Fruit fly (Drosophila melanogaster) whole organism, embryonic: ENCODE data around the gene Cby.

Experiments
- Bgb ChIP-seq: fragments of 200-800 bp; sonication (Bioruptor generic); IDR thresholded peaks from 2 replicates; pipeline ENCODE4 v1.3.6; 2022; ENCODE audit warnings: missing biosample characterization, missing genetic modification characterization; ENCODE audit not compliant: partially characterized antibody
- CG11093 ChIP-seq: fragments of 200-800 bp; sonication (Bioruptor generic); IDR thresholded peaks from 3 replicates; pipeline ENCODE4 v1.3.6; 2022; ENCODE audit warnings: missing biosample characterization, missing genetic modification characterization
- CG1233 ChIP-seq: fragments of 200-800 bp; sonication (Bioruptor generic); optimal IDR thresholded peaks from 4 replicates; lab custom pipeline; 2018; ENCODE audit warnings: missing biosample characterization, mild to moderate bottlenecking, missing genetic modification characterization
- CG13624 ChIP-seq: fragments of 200-800 bp; sonication (Bioruptor generic); optimal IDR thresholded peaks from 2 replicates; lab custom pipeline; 2016; ENCODE audit warnings: missing biosample characterization, missing genetic modification characterization
- CG13894 ChIP-seq: fragments of 200-800 bp; sonication (Bioruptor generic); optimal IDR thresholded peaks from 3 replicates; lab custom pipeline; 2018; ENCODE audit warnings: missing biosample characterization, mild to moderate bottlenecking, missing genetic modification characterization, moderate library complexity
- CG14667 ChIP-seq: fragments of 200-800 bp; sonication (Bioruptor generic); IDR thresholded peaks from 2 replicates; pipeline ENCODE4 v1.3.6; 2022; ENCODE audit warnings: missing biosample characterization, missing genetic modification characterization
- CG17829 ChIP-seq: fragments of 200-800 bp; optimal IDR thresholded peaks from 2 replicates; lab custom pipeline; 2019; ENCODE audit warnings: missing biosample characterization, mild to moderate bottlenecking, missing genetic modification characterization, moderate library complexity
- CG1792 ChIP-seq: fragments of 200-800 bp; sonication (Bioruptor generic); optimal IDR thresholded peaks from 2 replicates; lab custom pipeline; 2016; ENCODE audit warnings: missing biosample characterization, missing genetic modification characterization
- CG2712 ChIP-seq: fragments of 200-800 bp; optimal IDR thresholded peaks from 3 replicates; lab custom pipeline; 2019; ENCODE audit warnings: missing biosample characterization, mild to moderate bottlenecking, missing genetic modification characterization, moderate library complexity
- CG30403 ChIP-seq: fragments of 200-800 bp; sonication (Bioruptor generic); optimal IDR thresholded peaks from 3 replicates; lab custom pipeline; 2016; ENCODE audit warnings: missing biosample characterization, missing genetic modification characterization
- CG3726 ChIP-seq: fragments of 200-800 bp; sonication (Bioruptor generic); IDR thresholded peaks from 3 replicates; pipeline ENCODE4, ENCODE4 v1.3.6; 2022; ENCODE audit warnings: missing biosample characterization, missing genetic modification characterization
- CG43689 ChIP-seq: fragments of 200-800 bp; sonication (Bioruptor generic); IDR thresholded peaks from 2 replicates; pipeline ENCODE4 v1.3.6; 2022; ENCODE audit warnings: missing biosample characterization, missing genetic modification characterization
- CG6854 ChIP-seq: fragments of 200-800 bp; sonication (Bioruptor generic); optimal IDR thresholded peaks from 3 replicates; lab custom pipeline; 2017; ENCODE audit warnings: missing biosample characterization, mild to moderate bottlenecking, missing genetic modification characterization
- CG7928 ChIP-seq: fragments of 200-800 bp; sonication (Bioruptor generic); optimal IDR thresholded peaks from 2 replicates; lab custom pipeline; 2017; ENCODE audit warnings: missing biosample characterization, mild to moderate bottlenecking, missing genetic modification characterization
- CG8765 ChIP-seq: fragments of 200-800 bp; sonication (Bioruptor generic); IDR thresholded peaks from 2 replicates; pipeline ENCODE4 v1.3.6; 2022; ENCODE audit warnings: missing biosample characterization, missing genetic modification characterization
- ERR ChIP-seq: fragments of 200-800 bp; sonication (Bioruptor generic); optimal IDR thresholded peaks from 2 replicates; lab custom pipeline; 2016; ENCODE audit warnings: missing biosample characterization, missing genetic modification characterization
- Fer3 ChIP-seq: fragments of 200-800 bp; sonication (Bioruptor generic); optimal IDR thresholded peaks from 2 replicates; lab custom pipeline; 2018; ENCODE audit warnings: missing biosample characterization, mild to moderate bottlenecking, missing genetic modification characterization, moderate library complexity
- Hey ChIP-seq: fragments of 200-800 bp; sonication (Bioruptor generic); optimal IDR thresholded peaks from 3 replicates; lab custom pipeline; 2018; ENCODE audit warnings: missing biosample characterization, mild to moderate bottlenecking, missing genetic modification characterization
- Hr51 ChIP-seq, 2 experiments: fragments of 200-800 bp; sonication (Bioruptor generic); optimal IDR thresholded peaks; 2 replicates in 1 of 2; 3 replicates in 1 of 2; lab custom pipeline; 2016 to 2018; ENCODE audit warnings: missing biosample characterization in 2 of 2, missing genetic modification characterization in 2 of 2, mild to moderate bottlenecking in 1 of 2, moderate library complexity in 1 of 2
- NC2α ChIP-seq: fragments of 200-800 bp; sonication (Bioruptor generic); optimal IDR thresholded peaks from 2 replicates; lab custom pipeline; 2016; ENCODE audit warnings: missing biosample characterization, missing genetic modification characterization
- Opbp ChIP-seq: fragments of 200-800 bp; sonication (Bioruptor generic); IDR thresholded peaks from 3 replicates; pipeline ENCODE4 v1.3.6; 2022; ENCODE audit warnings: missing biosample characterization, missing genetic modification characterization; ENCODE audit not compliant: partially characterized antibody
- Sin3A ChIP-seq: fragments of >200 bp; optimal IDR thresholded peaks from 2 replicates; lab custom pipeline; 2018
- Vsx1 ChIP-seq: fragments of 200-800 bp; sonication (Bioruptor generic); optimal IDR thresholded peaks from 2 replicates; lab custom pipeline; 2017; ENCODE audit warnings: missing biosample characterization, mild to moderate bottlenecking, missing genetic modification characterization, missing genetic modification reagents
- Xbp1 ChIP-seq: fragments of 200-800 bp; sonication (Bioruptor generic); optimal IDR thresholded peaks from 3 replicates; lab custom pipeline; 2016; ENCODE audit warnings: missing biosample characterization, mild to moderate bottlenecking, missing genetic modification characterization
- aop ChIP-seq: fragments of 200-800 bp; sonication (Bioruptor generic); IDR thresholded peaks from 2 replicates; pipeline ENCODE4 v1.3.6; 2022; ENCODE audit warnings: missing biosample characterization, missing genetic modification characterization
- ap ChIP-seq: fragments of 200-800 bp; sonication (Bioruptor generic); IDR thresholded peaks from 2 replicates; pipeline ENCODE4 v1.3.6; 2022; ENCODE audit warnings: missing biosample characterization, missing genetic modification characterization
- ash1 ChIP-seq: fragments of 200-800 bp; sonication (Bioruptor generic); optimal IDR thresholded peaks from 2 replicates; lab custom pipeline; 2018; ENCODE audit warnings: missing biosample characterization, mild to moderate bottlenecking, missing genetic modification characterization
- az2 ChIP-seq: fragments of 200-800 bp; sonication (Bioruptor generic); optimal IDR thresholded peaks from 3 replicates; lab custom pipeline; 2016; ENCODE audit warnings: missing biosample characterization, missing genetic modification characterization
- bowl ChIP-seq: fragments of 200-800 bp; sonication (Bioruptor generic); IDR thresholded peaks from 2 replicates; pipeline ENCODE4 v1.3.6; 2022; ENCODE audit warnings: missing biosample characterization, missing genetic modification characterization
- bsh ChIP-seq, 2 experiments: fragments of 200-800 bp; sonication (Bioruptor generic); optimal IDR thresholded peaks; 2 replicates each; lab custom pipeline; 2017 to 2018; ENCODE audit warnings: mild to moderate bottlenecking in 2 of 2, missing biosample characterization in 2 of 2, missing genetic modification characterization in 2 of 2, moderate library complexity in 1 of 2
- ci ChIP-seq: fragments of 200-800 bp; sonication (Bioruptor generic); IDR thresholded peaks from 3 replicates; pipeline ENCODE4 v1.3.6; 2022; ENCODE audit warnings: missing biosample characterization, missing genetic modification characterization
- croc ChIP-seq: fragments of 200-800 bp; sonication (Bioruptor generic); conservative IDR thresholded peaks from 3 replicates; pipeline ENCODE4 v1.3.6; 2022; ENCODE audit warnings: missing biosample characterization, missing genetic modification characterization
- danr ChIP-seq: fragments of 200-800 bp; sonication (Bioruptor generic); IDR thresholded peaks from 2 replicates; pipeline ENCODE4 v1.3.6; 2022; ENCODE audit warnings: missing biosample characterization, missing genetic modification characterization
- fru ChIP-seq: fragments of >200 bp; optimal IDR thresholded peaks from 2 replicates; lab custom pipeline; 2017
- grau ChIP-seq: fragments of 200-800 bp; optimal IDR thresholded peaks from 3 replicates; lab custom pipeline; 2019; ENCODE audit warnings: missing biosample characterization, mild to moderate bottlenecking, missing genetic modification characterization, moderate library complexity
- gro ChIP-seq: fragments of 200-800 bp; sonication (Bioruptor generic); optimal IDR thresholded peaks from 2 replicates; lab custom pipeline; 2016; ENCODE audit warnings: missing biosample characterization, missing genetic modification characterization
- gsb-n ChIP-seq: fragments of 200-800 bp; sonication (Bioruptor generic); optimal IDR thresholded peaks from 3 replicates; lab custom pipeline; 2018; ENCODE audit warnings: missing biosample characterization, mild to moderate bottlenecking, missing genetic modification characterization
- hth ChIP-seq: fragments of >200 bp; optimal IDR thresholded peaks from 2 replicates; lab custom pipeline; 2017; ENCODE audit warnings: inconsistent platforms
- nau ChIP-seq: fragments of 200-800 bp; sonication (Bioruptor generic); optimal IDR thresholded peaks from 3 replicates; lab custom pipeline; 2017; ENCODE audit warnings: missing biosample characterization, mild to moderate bottlenecking, missing genetic modification characterization, missing genetic modification reagents
- onecut ChIP-seq: fragments of 200-800 bp; sonication (Bioruptor generic); IDR thresholded peaks from 2 replicates; pipeline ENCODE4 v1.3.6; 2022; ENCODE audit warnings: missing biosample characterization, missing genetic modification characterization
- org-1 ChIP-seq: fragments of 200-800 bp; sonication (Bioruptor generic); optimal IDR thresholded peaks from 2 replicates; lab custom pipeline; 2017; ENCODE audit warnings: missing biosample characterization, missing genetic modification characterization
- pita ChIP-seq: fragments of 200-800 bp; sonication (Bioruptor generic); optimal IDR thresholded peaks from 2 replicates; lab custom pipeline; 2017; ENCODE audit warnings: missing biosample characterization, mild to moderate bottlenecking, missing genetic modification characterization
- pnt ChIP-seq: fragments of 200-800 bp; sonication (Bioruptor generic); optimal IDR thresholded peaks from 3 replicates; lab custom pipeline; 2016; ENCODE audit warnings: missing biosample characterization, missing genetic modification characterization
- psq ChIP-seq: fragments of 200-800 bp; sonication (Bioruptor generic); optimal IDR thresholded peaks from 2 replicates; lab custom pipeline; 2017; ENCODE audit warnings: missing biosample characterization, missing genetic modification characterization
- pum ChIP-seq: fragments of 200-800 bp; sonication (Bioruptor generic); optimal IDR thresholded peaks from 2 replicates; lab custom pipeline; 2016; ENCODE audit warnings: missing biosample characterization, missing genetic modification characterization
- salm ChIP-seq: fragments of 200-800 bp; sonication (Bioruptor generic); optimal IDR thresholded peaks from 2 replicates; lab custom pipeline; 2018; ENCODE audit warnings: missing biosample characterization, mild to moderate bottlenecking, missing genetic modification characterization
- schlank ChIP-seq: fragments of 200-800 bp; sonication (Bioruptor generic); optimal IDR thresholded peaks from 2 replicates; lab custom pipeline; 2018; ENCODE audit warnings: missing biosample characterization, mild to moderate bottlenecking, missing genetic modification characterization
- shn ChIP-seq: fragments of 200-800 bp; sonication (Bioruptor generic); optimal IDR thresholded peaks from 3 replicates; lab custom pipeline; 2016; ENCODE audit warnings: missing biosample characterization, missing genetic modification characterization
- slbo ChIP-seq: fragments of 200-800 bp; sonication (Bioruptor generic); IDR thresholded peaks from 2 replicates; pipeline ENCODE4 v1.3.6; 2022; ENCODE audit warnings: missing biosample characterization, missing genetic modification characterization
- tio ChIP-seq: fragments of 200-800 bp; sonication (Bioruptor generic); optimal IDR thresholded peaks from 2 replicates; lab custom pipeline; 2017; ENCODE audit warnings: missing biosample characterization, missing genetic modification characterization, inconsistent platforms
- tna ChIP-seq: fragments of 200-800 bp; sonication (Bioruptor generic); IDR thresholded peaks from 2 replicates; pipeline ENCODE4 v1.3.6; 2022; ENCODE audit warnings: missing biosample characterization, missing genetic modification characterization; ENCODE audit not compliant: partially characterized antibody
- zf30C ChIP-seq: fragments of 200-800 bp; sonication (Bioruptor generic); optimal IDR thresholded peaks from 3 replicates; lab custom pipeline; 2018; ENCODE audit warnings: missing biosample characterization, mild to moderate bottlenecking, missing genetic modification characterization

Gene Cby

DNA sequence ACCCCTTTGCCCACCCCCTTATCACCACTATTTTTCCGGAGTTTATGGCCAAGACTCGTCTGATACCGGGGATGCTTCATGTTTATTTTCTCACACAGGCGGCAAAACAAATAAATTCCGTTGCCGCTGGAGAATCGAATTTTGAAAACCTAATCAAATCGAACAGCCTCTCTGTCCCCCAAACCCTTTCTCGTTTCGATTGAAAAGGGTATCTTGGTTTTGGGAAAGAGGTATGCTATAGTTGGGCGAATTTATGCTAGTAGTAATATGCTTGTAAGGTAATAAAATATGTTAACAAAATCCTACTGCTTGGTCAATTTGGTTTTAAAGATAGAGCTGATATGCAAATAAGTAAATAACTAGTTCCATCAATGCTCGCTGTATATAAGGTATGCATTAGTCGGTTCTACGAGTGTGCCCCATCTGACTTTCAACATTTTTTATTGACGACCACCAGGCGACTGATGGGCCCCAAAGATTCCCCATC, 39.7 kb upstream of the Cby start (continued):
- TF ChIP-seq onecut (peak; percentile 21), CG17829 (tag; lab: Kevin White, UChicago) (peak; percentile 90), NC2α (peak; percentile 77), Bgb (GFP tag; lab: Robert Waterston, UW) (no peak), pum (GFP tag; lab: Kevin White, UChicago) (peak; percentile 81), zf30C (GFP tag; lab: Kevin White, UChicago) (no peak), CG3726 (peak; percentile 65; the same call in 2 of the 3 replicates), org-1 (peak; percentile 21), Hr51 (GFP tag; optimal IDR thresholded peaks at IDR 0.05; lab: Kevin White, UChicago) (peak in 1 of 2 experiments; percentile 1), CG1233 (GFP tag; lab: Kevin White, UChicago) (peak; percentile 35), CG7928 (no peak), danr (peak; percentile 55; the same call in 1 of the 2 replicates), Hey (tag; lab: Kevin White, UChicago) (no peak), pita (GFP tag; lab: Kevin White, UChicago) (no peak), hth (lab: Kevin White, UChicago) (no peak), salm (tag; lab: Kevin White, UChicago) (peak; percentile 33), CG13894 (tag; lab: Kevin White, UChicago) (no peak), schlank (tag; lab: Kevin White, UChicago) (no peak), bsh (GFP tag; optimal IDR thresholded peaks at IDR 0.05; lab: Kevin White, UChicago) (peak in 1 of 2 experiments; percentile 95), croc (peak; percentile 92), pnt (GFP tag; lab: Kevin White, UChicago) (peak; percentile 85), aop (GFP tag; lab: Robert Waterston, UW) (peak; percentile 17; the same call in 1 of the 2 replicates), slbo (peak; percentile 32; the same call in 1 of the 2 replicates), ci (GFP tag; lab: Robert Waterston, UW) (peak; percentile 95), CG43689 (GFP tag; lab: Robert Waterston, UW) (no peak), Xbp1 (GFP tag; lab: Kevin White, UChicago) (peak; percentile 75), tna (no peak), CG11093 (GFP tag; lab: Robert Waterston, UW) (peak; percentile 71; the same call in 2 of the 3 replicates), Opbp (GFP tag; lab: Robert Waterston, UW) (no peak), CG30403 (GFP tag; lab: Kevin White, UChicago) (peak; percentile 64), CG6854 (no peak), CG8765 (GFP tag; lab: Robert Waterston, UW) (peak; percentile 38; the same call in 1 of the 2 replicates), gro (GFP tag; lab: Kevin White, UChicago) (no peak), psq (no peak), gsb-n (peak; percentile 84), ash1 (no peak), fru (lab: Kevin White, UChicago) (no peak), ap (peak; percentile 51; the same call in 1 of the 2 replicates), tio (GFP tag; lab: Kevin White, UChicago) (peak; percentile 62), CG2712 (tag; lab: Kevin White, UChicago) (peak; percentile 94), Sin3A (no peak), grau (tag; lab: Kevin White, UChicago) (peak; percentile 77), CG13624 (GFP tag; lab: Kevin White, UChicago) (peak; percentile 31), ERR (GFP tag; lab: Kevin White, UChicago) (peak; percentile 10), az2 (GFP tag; lab: Kevin White, UChicago) (peak; percentile 81), nau (GFP tag; lab: Kevin White, UChicago) (peak; percentile 26), Fer3 (tag; lab: Kevin White, UChicago) (peak; percentile 6), bowl (GFP tag; lab: Robert Waterston, UW) (no peak), CG1792 (peak; percentile 46), Vsx1 (GFP tag; lab: Kevin White, UChicago) (peak; percentile 1), CG14667 (GFP tag; lab: Robert Waterston, UW) (peak; percentile 70), shn (peak; percentile 58)
